Worm (Caenorhabditis elegans) whole organism, L2 larva: ENCODE results near the gene nta-1.

ENCODE experiments used
- C34F6.9 ChIP-seq: fragments of 150-350 bp; optimal IDR thresholded peaks from 2 replicates; lab custom pipeline; 2014; ENCODE audit warnings: missing biosample characterization, missing genetic modification characterization
- F13H6.1 ChIP-seq: sonication (generic microtip); optimal IDR thresholded peaks from 2 replicates; lab custom pipeline; 2016; ENCODE audit warnings: missing genetic modification characterization, missing compliant biosample characterization
- Y55F3AM.14 ChIP-seq: fragments of 200-800 bp; sonication (Bioruptor generic); optimal IDR thresholded peaks from 2 replicates; lab custom pipeline; 2018; ENCODE audit warnings: mild to moderate bottlenecking, missing genetic modification characterization, missing compliant biosample characterization
- ZK546.5 ChIP-seq: sonication (generic microtip); optimal IDR thresholded peaks from 2 replicates; lab custom pipeline; 2017; ENCODE audit warnings: missing biosample characterization, missing genetic modification characterization
- alr-1 ChIP-seq: fragments of 150-350 bp; optimal IDR thresholded peaks from 2 replicates; lab custom pipeline; 2014; ENCODE audit warnings: missing biosample characterization, missing genetic modification characterization
- aly-2 ChIP-seq: fragments of 150-350 bp; optimal IDR thresholded peaks from 2 replicates; lab custom pipeline; 2014; ENCODE audit warnings: missing biosample characterization, missing genetic modification characterization
- blmp-1 ChIP-seq: sonication (generic microtip); optimal IDR thresholded peaks from 2 replicates; lab custom pipeline; 2017; ENCODE audit warnings: missing genetic modification characterization, mild to moderate bottlenecking, missing compliant biosample characterization, antibody characterized with exemption, moderate library complexity; ENCODE audit not compliant: insufficient read depth
- ceh-16 ChIP-seq: fragments of 150-350 bp; optimal IDR thresholded peaks from 2 replicates; lab custom pipeline; 2014; ENCODE audit warnings: missing biosample characterization, missing genetic modification characterization
- ceh-82 ChIP-seq: fragments of 150-350 bp; optimal IDR thresholded peaks from 2 replicates; lab custom pipeline; 2014; ENCODE audit warnings: missing biosample characterization, missing genetic modification characterization
- dmd-4 ChIP-seq: sonication (generic microtip); optimal IDR thresholded peaks from 2 replicates; lab custom pipeline; 2017; ENCODE audit warnings: missing biosample characterization, missing genetic modification characterization
- elt-1 ChIP-seq: fragments of 150-350 bp; optimal IDR thresholded peaks from 2 replicates; lab custom pipeline; 2014; ENCODE audit warnings: missing biosample characterization, missing genetic modification characterization
- elt-3 ChIP-seq: sonication (generic microtip); optimal IDR thresholded peaks from 2 replicates; lab custom pipeline; 2017; ENCODE audit warnings: missing biosample characterization, missing genetic modification characterization
- fos-1 ChIP-seq: fragments of 150-350 bp; optimal IDR thresholded peaks from 2 replicates; lab custom pipeline; 2014; ENCODE audit warnings: missing biosample characterization, missing genetic modification characterization
- gmeb-1 ChIP-seq: fragments of 150-350 bp; optimal IDR thresholded peaks from 2 replicates; lab custom pipeline; 2014; ENCODE audit warnings: missing biosample characterization, missing genetic modification characterization
- lin-11 ChIP-seq: fragments of 150-350 bp; sonication (generic microtip); optimal IDR thresholded peaks from 2 replicates; lab custom pipeline; 2014; ENCODE audit warnings: missing biosample characterization, missing genetic modification characterization, inconsistent platforms, mixed read lengths
- lin-13 ChIP-seq: fragments of 150-350 bp; optimal IDR thresholded peaks from 2 replicates; lab custom pipeline; 2014; ENCODE audit warnings: missing biosample characterization, missing genetic modification reagents, missing genetic modification characterization
- mab-5 ChIP-seq: fragments of 150-350 bp; optimal IDR thresholded peaks from 2 replicates; lab custom pipeline; 2014; ENCODE audit warnings: missing biosample characterization, missing genetic modification characterization
- mdl-1 ChIP-seq, 2 experiments: fragments of 150-350 bp in 1 of 2; sonication (generic microtip) in 1 of 2; optimal IDR thresholded peaks; 2 replicates each; lab custom pipeline; 2017; ENCODE audit warnings: missing biosample characterization in 2 of 2, missing genetic modification characterization in 2 of 2
- nhr-11 ChIP-seq: fragments of 150-350 bp; optimal IDR thresholded peaks from 2 replicates; lab custom pipeline; 2014; ENCODE audit warnings: missing biosample characterization, missing genetic modification characterization
- nhr-12 ChIP-seq: fragments of 150-350 bp; optimal IDR thresholded peaks from 2 replicates; lab custom pipeline; 2014; ENCODE audit warnings: missing biosample characterization, missing genetic modification characterization
- nhr-23 ChIP-seq: fragments of 150-350 bp; optimal IDR thresholded peaks from 2 replicates; lab custom pipeline; 2014; ENCODE audit warnings: missing biosample characterization, missing genetic modification reagents, missing genetic modification characterization
- nhr-237 ChIP-seq: fragments of 150-350 bp; optimal IDR thresholded peaks from 2 replicates; lab custom pipeline; 2014; ENCODE audit warnings: missing biosample characterization, missing genetic modification characterization
- nhr-25 ChIP-seq: fragments of 150-350 bp; sonication (generic microtip); optimal IDR thresholded peaks from 3 replicates; lab custom pipeline; 2014; ENCODE audit warnings: missing biosample characterization, missing genetic modification characterization
- nhr-6 ChIP-seq: fragments of 150-350 bp; optimal IDR thresholded peaks from 2 replicates; lab custom pipeline; 2014; ENCODE audit warnings: missing biosample characterization, missing genetic modification characterization
- nhr-77 ChIP-seq: fragments of 150-350 bp; optimal IDR thresholded peaks from 2 replicates; lab custom pipeline; 2014; ENCODE audit warnings: missing biosample characterization, missing genetic modification characterization
- sem-4 ChIP-seq: fragments of 150-350 bp; optimal IDR thresholded peaks from 2 replicates; lab custom pipeline; 2014; ENCODE audit warnings: missing biosample characterization, missing genetic modification reagents, missing genetic modification characterization
- skn-1 ChIP-seq: sonication (generic microtip); optimal IDR thresholded peaks from 2 replicates; lab custom pipeline; 2017; ENCODE audit warnings: missing biosample characterization, missing genetic modification characterization
- sma-9 ChIP-seq, 2 experiments: fragments of 150-350 bp in 1 of 2; sonication (generic microtip) in 1 of 2; optimal IDR thresholded peaks; 2 replicates each; lab custom pipeline; 2014 to 2016; ENCODE audit warnings: missing genetic modification characterization in 2 of 2, mild to moderate bottlenecking in 1 of 2, missing biosample characterization in 1 of 2, missing compliant biosample characterization in 1 of 2, missing genetic modification reagents in 1 of 2, moderate library complexity in 1 of 2
- snpc-4 ChIP-seq: fragments of 150-350 bp; optimal IDR thresholded peaks from 2 replicates; lab custom pipeline; 2014; ENCODE audit warnings: missing biosample characterization, missing genetic modification characterization
- unc-39 ChIP-seq: fragments of 150-350 bp; optimal IDR thresholded peaks from 2 replicates; lab custom pipeline; 2014; ENCODE audit warnings: missing biosample characterization, missing genetic modification characterization
- unc-62 ChIP-seq: fragments of 150-350 bp; optimal IDR thresholded peaks from 2 replicates; lab custom pipeline; 2014; ENCODE audit warnings: missing biosample characterization, missing genetic modification reagents, missing genetic modification characterization
- zag-1 ChIP-seq: fragments of 150-350 bp; optimal IDR thresholded peaks from 2 replicates; lab custom pipeline; 2014; ENCODE audit warnings: missing biosample characterization, missing genetic modification characterization
- ztf-11 ChIP-seq: sonication (generic microtip); optimal IDR thresholded peaks from 2 replicates; lab custom pipeline; 2017; ENCODE audit warnings: missing biosample characterization, missing genetic modification characterization
- ztf-4 ChIP-seq: fragments of 150-350 bp; optimal IDR thresholded peaks from 2 replicates; lab custom pipeline; 2014; ENCODE audit warnings: missing biosample characterization, missing genetic modification characterization

nta-1 gene

DNA sequence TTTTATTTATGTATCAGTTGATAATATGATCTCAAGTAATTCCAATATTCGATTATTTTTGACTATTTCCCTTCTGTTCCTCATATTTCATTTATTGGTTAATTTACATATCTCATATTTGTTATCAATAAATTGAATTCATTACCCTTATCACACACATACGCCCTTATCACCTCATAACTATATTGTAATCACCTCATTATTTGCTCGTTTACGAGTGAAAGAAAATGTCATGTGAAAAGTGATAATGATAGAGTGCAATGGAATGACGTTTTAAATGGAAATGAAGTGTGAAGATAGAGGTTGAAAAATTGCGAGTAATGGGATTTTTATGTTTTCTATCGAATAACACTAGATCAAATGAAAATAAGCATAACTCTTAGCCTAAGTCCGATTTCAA lies 42.9 kb upstream of the nta-1 start (continued):
- TF ChIP-seq snpc-4 (tag; lab: Kevin White, UChicago) (no peak), nhr-23 (tag; lab: Kevin White, UChicago) (no peak), mdl-1 (tag; optimal IDR thresholded peaks at IDR 0.05; lab: Kevin White, UChicago) (no peak), nhr-11 (tag; lab: Kevin White, UChicago) (no peak), zag-1 (no peak), ceh-82 (tag; lab: Kevin White, UChicago) (no peak), sma-9 (GFP tag; optimal IDR thresholded peaks at IDR 0.05; lab: Kevin White, UChicago) (peak; percentile 78), sma-9 (tag; optimal IDR thresholded peaks at IDR 0.05; lab: Kevin White, UChicago) (no peak), elt-3 (no peak), ztf-11 (no peak)

- TF ChIP-seq ceh-16 (tag; lab: Kevin White, UChicago) (no peak), C34F6.9 (tag; lab: Kevin White, UChicago) (no peak)
These were observed 42.1 kb upstream of the nta-1 start for ce11 chrII:3785756-3786155.

ce11 chrII:3785257-3785656 lies 41.6 kb upstream of the nta-1 start, which contains the start of gene T24E12.1:
Gene T24E12.1, plus strand, starts transcription at chrII:3785557.
- TF ChIP-seq nhr-6 (tag; lab: Kevin White, UChicago): no peak
- TF ChIP-seq blmp-1 (tag; lab: Kevin White, UChicago): no peak
- TF ChIP-seq ZK546.5 (tag; lab: Kevin White, UChicago): no peak
- no peak for TF ChIP-seq nhr-23 (tag; lab: Kevin White, UChicago)
- no peak for TF ChIP-seq mab-5 (tag; lab: Kevin White, UChicago)
- TF ChIP-seq mdl-1 (tag; optimal IDR thresholded peaks at IDR 0.05; lab: Kevin White, UChicago): no peak
- TF ChIP-seq lin-11 (tag; lab: Kevin White, UChicago): no peak
- TF ChIP-seq ztf-11: no peak
- TF ChIP-seq Y55F3AM.14 (GFP tag; lab: Kevin White, UChicago): no peak
- TF ChIP-seq ceh-82 (tag; lab: Kevin White, UChicago): no peak
- no peak for TF ChIP-seq alr-1 (tag; lab: Kevin White, UChicago)
- TF ChIP-seq nhr-12 (tag; lab: Kevin White, UChicago): no peak
- no peak for TF ChIP-seq nhr-25
- TF ChIP-seq zag-1: no peak
- TF ChIP-seq lin-13 (GFP tag; lab: Kevin White, UChicago): no peak
- no peak for TF ChIP-seq nhr-77 (tag; lab: Kevin White, UChicago)
- TF ChIP-seq nhr-11 (tag; lab: Kevin White, UChicago): no peak
- no peak for TF ChIP-seq F13H6.1 (tag; lab: Kevin White, UChicago)
- no peak for TF ChIP-seq gmeb-1 (tag; lab: Kevin White, UChicago)
- TF ChIP-seq ztf-4 (tag; lab: Kevin White, UChicago): no peak

DNA sequence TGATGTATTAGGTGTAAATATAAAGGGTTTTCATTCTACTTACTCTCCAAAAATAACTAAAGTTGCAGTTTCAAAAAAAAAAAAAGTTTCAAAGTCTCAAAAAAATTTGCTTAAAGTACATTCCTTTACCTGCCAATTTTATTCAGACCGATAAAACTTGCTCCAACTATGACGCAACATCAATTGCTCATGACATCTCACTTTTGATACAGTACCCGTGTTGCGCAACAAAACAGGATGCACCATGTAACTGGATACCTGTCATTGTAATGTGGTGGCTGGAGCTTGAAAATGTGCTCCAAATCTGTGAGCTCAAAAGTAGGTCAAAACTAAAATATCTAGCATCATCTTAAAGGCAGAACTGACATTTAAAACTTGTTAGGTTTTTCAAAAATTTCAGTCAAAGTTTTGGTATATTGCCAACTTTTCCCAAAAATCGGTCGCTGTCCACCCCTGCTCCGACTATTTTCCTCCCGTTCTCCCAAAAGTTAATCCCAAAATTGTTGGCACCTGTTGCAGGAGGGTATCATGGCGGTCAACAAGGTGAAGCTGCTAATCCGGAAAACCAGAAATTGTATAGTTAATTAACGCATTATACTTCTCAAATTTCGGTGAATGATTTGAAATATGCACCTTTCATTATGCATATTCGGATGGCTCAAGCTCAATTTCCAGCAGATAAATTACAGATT lies 38.8 kb upstream of the nta-1 start, which contains the start of gene T24E12.2:
TSS of gene T24E12.2 (plus strand) at position 642 of the 692 bp plus-strand sequence.
- TF ChIP-seq nhr-23 (tag; lab: Kevin White, UChicago) (no peak), nhr-25 (no peak), elt-1 (no peak), sem-4 (tag; lab: Kevin White, UChicago) (no peak), alr-1 (tag; lab: Kevin White, UChicago) (no peak), aly-2 (no peak), ZK546.5 (tag; lab: Kevin White, UChicago) (no peak), nhr-11 (tag; lab: Kevin White, UChicago) (no peak), nhr-237 (tag; lab: Kevin White, UChicago) (no peak), skn-1 (tag; lab: Kevin White, UChicago) (no peak)

DNA sequence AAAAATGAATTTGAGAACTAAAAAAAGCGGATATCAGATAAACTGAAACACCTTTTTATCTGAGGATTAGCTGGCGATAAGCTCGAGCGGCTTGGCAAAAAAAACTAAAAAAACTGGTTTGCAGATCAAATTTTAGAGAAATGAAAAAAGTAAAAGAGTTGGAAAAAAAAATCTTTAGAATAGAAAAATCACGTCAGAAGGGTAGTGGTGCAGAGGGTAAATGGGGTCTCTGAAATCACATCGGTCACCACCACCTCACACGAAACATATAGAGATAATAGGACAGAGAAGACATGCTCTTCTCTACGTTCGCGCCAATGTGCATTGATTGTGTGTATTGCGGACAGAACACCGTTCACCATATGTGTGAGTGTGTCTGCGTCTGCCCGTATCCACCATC lies 37.6 kb upstream of the nta-1 start:
- TF ChIP-seq ceh-82 (tag; lab: Kevin White, UChicago): no peak

DNA sequence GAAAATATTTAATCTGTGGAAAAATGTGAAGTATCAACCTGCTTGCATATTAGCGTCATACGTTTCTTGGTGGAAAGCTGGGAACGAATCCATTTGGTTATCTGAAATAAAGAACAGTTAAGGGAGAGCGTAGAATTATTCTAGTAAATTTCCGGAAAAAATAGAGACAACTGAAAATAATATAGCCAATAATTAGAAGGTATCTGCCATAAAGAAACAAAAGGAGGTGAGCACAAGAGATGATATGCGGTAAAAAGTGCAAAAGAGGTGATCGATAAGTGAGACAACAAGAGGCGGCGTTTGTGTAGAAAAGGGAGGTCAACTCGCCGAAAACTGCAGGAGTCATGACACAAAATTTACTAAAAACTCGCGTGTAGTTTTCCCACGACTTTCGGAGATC lies 35.8 kb upstream of the nta-1 start, which contains the start of gene T24E12.11:
TSS of gene T24E12.11 (minus strand) at position 101 of the 400 bp plus-strand sequence.
- TF ChIP-seq unc-39 (tag; lab: Kevin White, UChicago) (no peak), fos-1 (tag; lab: Kevin White, UChicago) (no peak), skn-1 (tag; lab: Kevin White, UChicago) (no peak), nhr-237 (tag; lab: Kevin White, UChicago) (no peak), dmd-4 (no peak), unc-62 (GFP tag; lab: Kevin White, UChicago) (no peak)
- TF ChIP-seq, all 48 proteins: peak for 0
